Worm (Caenorhabditis elegans): ENCODE measurements around the gene blos-7.

DNA sequence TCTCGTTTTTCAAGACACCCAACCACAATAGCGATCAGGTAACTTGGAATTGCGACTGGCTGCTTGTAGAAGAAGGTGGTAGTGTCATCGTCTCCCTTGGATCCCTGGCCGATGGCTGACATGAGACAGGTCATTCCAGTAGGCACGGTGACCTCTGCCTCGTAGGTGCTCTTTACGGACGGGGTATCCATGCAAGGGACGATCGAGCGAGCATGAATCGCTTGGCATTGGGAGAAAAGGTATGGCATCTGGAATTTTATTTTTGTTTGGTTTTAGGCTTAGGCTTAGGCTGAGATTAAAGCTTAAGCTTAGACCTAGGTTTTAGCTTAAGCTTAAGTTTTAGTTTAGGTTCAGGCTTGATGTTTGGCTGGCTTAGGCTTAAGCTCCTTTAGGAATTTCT lies 28.3 kb upstream of the blos-7 start:
- TF ChIP-seq mls-2 (tag; optimal IDR thresholded peaks at IDR 0.05): no peak
- TF ChIP-seq nhr-28 (tag; optimal IDR thresholded peaks at IDR 0.05): no peak
- TF ChIP-seq pha-4 (tag; optimal IDR thresholded peaks at IDR 0.05): no peak
